Worm (Caenorhabditis elegans) whole organism, L3 larva: Measurements from ENCODE around the gene srlf-37.

Experiments
- ZK546.5 ChIP-seq: sonication (generic microtip); optimal IDR thresholded peaks from 2 replicates; lab custom pipeline; 2017; ENCODE audit warnings: missing biosample characterization, missing genetic modification characterization
- aly-2 ChIP-seq: fragments of 150-350 bp; optimal IDR thresholded peaks from 2 replicates; lab custom pipeline; 2014; ENCODE audit warnings: missing biosample characterization, missing genetic modification characterization
- ceh-28 ChIP-seq: fragments of 150-350 bp; optimal IDR thresholded peaks from 2 replicates; lab custom pipeline; 2014; ENCODE audit warnings: missing biosample characterization, missing genetic modification reagents, missing genetic modification characterization
- ceh-82 ChIP-seq: fragments of 150-350 bp; optimal IDR thresholded peaks from 2 replicates; lab custom pipeline; 2014; ENCODE audit warnings: missing biosample characterization, missing genetic modification characterization
- egl-27 ChIP-seq: sonication (generic microtip); optimal IDR thresholded peaks from 4 replicates; lab custom pipeline; 2017; ENCODE audit warnings: missing biosample characterization, missing genetic modification reagents, missing genetic modification characterization
- elt-3 ChIP-seq, 3 experiments: fragments of 150-350 bp in 1 of 3; sonication (generic microtip) in 2 of 3; optimal IDR thresholded peaks; 2 replicates in 2 of 3; 4 replicates in 1 of 3; lab custom pipeline; 2014 to 2017; ENCODE audit warnings: missing biosample characterization in 3 of 3, missing genetic modification characterization in 3 of 3
- fkh-10 ChIP-seq: sonication (generic microtip); optimal IDR thresholded peaks from 2 replicates; lab custom pipeline; 2017; ENCODE audit warnings: missing biosample characterization, missing genetic modification reagents, missing genetic modification characterization
- fos-1 ChIP-seq: fragments of 150-350 bp; optimal IDR thresholded peaks from 2 replicates; lab custom pipeline; 2014; ENCODE audit warnings: missing biosample characterization, missing genetic modification characterization
- nfya-1 ChIP-seq: sonication (generic microtip); optimal IDR thresholded peaks from 2 replicates; lab custom pipeline; 2017; ENCODE audit warnings: missing genetic modification characterization, mild to moderate bottlenecking, missing compliant biosample characterization, antibody characterized with exemption, moderate library complexity; ENCODE audit not compliant: insufficient read depth
- nhr-12 ChIP-seq: fragments of 150-350 bp; optimal IDR thresholded peaks from 2 replicates; lab custom pipeline; 2014; ENCODE audit warnings: missing biosample characterization, missing genetic modification characterization
- skn-1 ChIP-seq: fragments of 150-350 bp; optimal IDR thresholded peaks from 2 replicates; lab custom pipeline; 2014; ENCODE audit warnings: missing biosample characterization, missing genetic modification characterization
- unc-39 ChIP-seq: sonication (generic microtip); optimal IDR thresholded peaks from 4 replicates; lab custom pipeline; 2017; ENCODE audit warnings: missing biosample characterization, missing genetic modification characterization
- unc-62 ChIP-seq: fragments of 150-350 bp; sonication (generic microtip); optimal IDR thresholded peaks from 4 replicates; lab custom pipeline; 2014; ENCODE audit warnings: missing biosample characterization, missing genetic modification reagents, missing genetic modification characterization
- zag-1 ChIP-seq: fragments of 150-350 bp; optimal IDR thresholded peaks from 2 replicates; lab custom pipeline; 2014; ENCODE audit warnings: missing biosample characterization, missing genetic modification characterization

DNA sequence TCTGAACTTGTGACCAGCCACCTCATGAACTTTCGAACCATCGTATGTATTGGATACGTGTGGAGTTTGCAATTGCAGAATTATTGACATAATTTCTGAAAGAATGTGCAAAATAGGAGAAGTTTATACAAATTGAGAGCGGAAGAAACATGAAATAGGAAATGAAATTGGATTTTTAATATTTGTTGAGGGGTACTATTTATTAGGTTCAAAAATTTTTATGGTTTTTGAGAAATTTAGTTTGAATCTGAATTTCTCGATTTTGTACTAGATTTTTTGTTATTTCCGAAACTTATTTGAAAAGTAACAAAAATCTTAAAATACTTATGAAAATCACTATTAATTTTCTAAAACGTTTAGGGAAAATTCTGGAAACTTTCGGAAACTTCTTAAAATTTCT lies 24.5 kb upstream of the srlf-37 start, which contains the start of gene F48G7.9:
- no peak for TF ChIP-seq fkh-10 (GFP tag; lab: Kevin White, UChicago)
- TF ChIP-seq ZK546.5 (tag; lab: Kevin White, UChicago) = no peak
- TF ChIP-seq elt-3 (tag; optimal IDR thresholded peaks at IDR 0.05; lab: Kevin White, UChicago) = no peak
- TF ChIP-seq nfya-1 = no peak
- TF ChIP-seq ceh-28 (tag; lab: Kevin White, UChicago) = no peak
- TF ChIP-seq ceh-82 = no peak
- no peak for TF ChIP-seq unc-62
- no peak for TF ChIP-seq egl-27 (tag; lab: Kevin White, UChicago)
- TF ChIP-seq unc-39 (tag; lab: Kevin White, UChicago) = no peak
- no peak for TF ChIP-seq fos-1
- no peak for TF ChIP-seq aly-2 (tag; lab: Kevin White, UChicago)
- no peak for TF ChIP-seq nhr-12 (tag; lab: Kevin White, UChicago)
- no peak for TF ChIP-seq skn-1
- TF ChIP-seq zag-1 (tag; lab: Kevin White, UChicago) = no peak
